Worm (Caenorhabditis elegans) whole organism, L3 larva: ENCODE results near the gene F23H12.7.

ENCODE experiments used
- R02D3.7 ChIP-seq: fragments of 150-350 bp; optimal IDR thresholded peaks from 2 replicates; lab custom pipeline; 2014; ENCODE audit warnings: missing biosample characterization, missing genetic modification characterization
- ZK546.5 ChIP-seq: sonication (generic microtip); optimal IDR thresholded peaks from 2 replicates; lab custom pipeline; 2017; ENCODE audit warnings: missing biosample characterization, missing genetic modification characterization
- aly-2 ChIP-seq: fragments of 150-350 bp; optimal IDR thresholded peaks from 2 replicates; lab custom pipeline; 2014; ENCODE audit warnings: missing biosample characterization, missing genetic modification characterization
- ama-1 ChIP-seq: fragments of 150-350 bp; optimal IDR thresholded peaks from 2 replicates; lab custom pipeline; 2018
- ceh-16 ChIP-seq: sonication (generic microtip); optimal IDR thresholded peaks from 2 replicates; lab custom pipeline; 2017; ENCODE audit warnings: missing biosample characterization, missing genetic modification characterization
- ceh-28 ChIP-seq: fragments of 150-350 bp; optimal IDR thresholded peaks from 2 replicates; lab custom pipeline; 2014; ENCODE audit warnings: missing biosample characterization, missing genetic modification reagents, missing genetic modification characterization
- ceh-9 ChIP-seq: sonication (generic microtip); optimal IDR thresholded peaks from 2 replicates; lab custom pipeline; 2018; ENCODE audit warnings: missing biosample characterization, missing genetic modification characterization
- daf-12 ChIP-seq: fragments of 150-350 bp; optimal IDR thresholded peaks from 2 replicates; lab custom pipeline; 2014; ENCODE audit warnings: missing biosample characterization, missing genetic modification reagents, missing genetic modification characterization
- egl-5 ChIP-seq: fragments of 150-350 bp; optimal IDR thresholded peaks from 2 replicates; lab custom pipeline; 2017; ENCODE audit warnings: missing biosample characterization, missing genetic modification reagents, missing genetic modification characterization, inconsistent platforms
- elt-1 ChIP-seq: fragments of 150-350 bp; optimal IDR thresholded peaks from 2 replicates; lab custom pipeline; 2014; ENCODE audit warnings: missing biosample characterization, missing genetic modification characterization
- elt-2 ChIP-seq: sonication (generic microtip); optimal IDR thresholded peaks from 2 replicates; lab custom pipeline; 2016; ENCODE audit warnings: missing genetic modification reagents, mild to moderate bottlenecking, missing genetic modification characterization, missing compliant biosample characterization
- eor-1 ChIP-seq, 2 experiments: fragments of 150-350 bp; optimal IDR thresholded peaks; 2 replicates each; lab custom pipeline; 2014 to 2018; ENCODE audit warnings: missing biosample characterization in 2 of 2, missing genetic modification characterization in 2 of 2
- fkh-10 ChIP-seq: sonication (generic microtip); optimal IDR thresholded peaks from 2 replicates; lab custom pipeline; 2017; ENCODE audit warnings: missing biosample characterization, missing genetic modification reagents, missing genetic modification characterization
- fkh-2 ChIP-seq: fragments of 150-350 bp; optimal IDR thresholded peaks from 2 replicates; lab custom pipeline; 2014; ENCODE audit warnings: missing biosample characterization, missing genetic modification reagents, missing genetic modification characterization
- fos-1 ChIP-seq: fragments of 150-350 bp; optimal IDR thresholded peaks from 2 replicates; lab custom pipeline; 2014; ENCODE audit warnings: missing biosample characterization, missing genetic modification characterization
- hmg-11 ChIP-seq: sonication (generic microtip); optimal IDR thresholded peaks from 2 replicates; lab custom pipeline; 2016; ENCODE audit warnings: missing genetic modification characterization, missing compliant biosample characterization
- jun-1 ChIP-seq: fragments of 150-350 bp; optimal IDR thresholded peaks from 2 replicates; lab custom pipeline; 2014; ENCODE audit warnings: missing biosample characterization, missing genetic modification reagents, missing genetic modification characterization
- lin-39 ChIP-seq: fragments of 150-350 bp; optimal IDR thresholded peaks from 2 replicates; lab custom pipeline; 2018; ENCODE audit warnings: missing biosample characterization, missing genetic modification reagents, missing genetic modification characterization
- lsy-12 ChIP-seq: sonication (generic microtip); optimal IDR thresholded peaks from 2 replicates; lab custom pipeline; 2016; ENCODE audit warnings: mild to moderate bottlenecking, missing genetic modification characterization, missing compliant biosample characterization
- mdl-1 ChIP-seq: fragments of 150-350 bp; optimal IDR thresholded peaks from 2 replicates; lab custom pipeline; 2014; ENCODE audit warnings: missing biosample characterization, missing genetic modification characterization
- mml-1 ChIP-seq: fragments of 150-350 bp; sonication (generic microtip); optimal IDR thresholded peaks from 3 replicates; lab custom pipeline; 2014; ENCODE audit warnings: missing biosample characterization, missing genetic modification characterization
- nfya-1 ChIP-seq: sonication (generic microtip); optimal IDR thresholded peaks from 2 replicates; lab custom pipeline; 2017; ENCODE audit warnings: missing genetic modification characterization, mild to moderate bottlenecking, missing compliant biosample characterization, antibody characterized with exemption, moderate library complexity; ENCODE audit not compliant: insufficient read depth
- nhr-11 ChIP-seq: fragments of 150-350 bp; optimal IDR thresholded peaks from 2 replicates; lab custom pipeline; 2014; ENCODE audit warnings: missing biosample characterization, missing genetic modification characterization
- nhr-23 ChIP-seq: fragments of 150-350 bp; optimal IDR thresholded peaks from 2 replicates; lab custom pipeline; 2014; ENCODE audit warnings: missing biosample characterization, missing genetic modification reagents, missing genetic modification characterization
- nhr-237 ChIP-seq: fragments of 150-350 bp; optimal IDR thresholded peaks from 2 replicates; lab custom pipeline; 2014; ENCODE audit warnings: missing biosample characterization, missing genetic modification characterization
- nhr-25 ChIP-seq: sonication (generic microtip); optimal IDR thresholded peaks from 2 replicates; lab custom pipeline; 2017; ENCODE audit warnings: missing biosample characterization, missing genetic modification characterization
- nhr-28 ChIP-seq: fragments of 150-350 bp; optimal IDR thresholded peaks from 2 replicates; lab custom pipeline; 2014; ENCODE audit warnings: missing biosample characterization, missing genetic modification characterization
- nhr-76 ChIP-seq: fragments of 150-350 bp; sonication (generic microtip); optimal IDR thresholded peaks from 5 replicates; lab custom pipeline; 2014; ENCODE audit warnings: missing biosample characterization, missing genetic modification characterization
- nhr-77 ChIP-seq: fragments of 150-350 bp; optimal IDR thresholded peaks from 2 replicates; lab custom pipeline; 2014; ENCODE audit warnings: missing biosample characterization, missing genetic modification characterization
- pha-4 ChIP-seq: fragments of 150-350 bp; optimal IDR thresholded peaks from 2 replicates; lab custom pipeline; 2014; ENCODE audit warnings: missing biosample characterization, missing genetic modification reagents, missing genetic modification characterization
- pqm-1 ChIP-seq: fragments of 150-350 bp; optimal IDR thresholded peaks from 2 replicates; lab custom pipeline; 2017; ENCODE audit warnings: missing biosample characterization, missing genetic modification characterization, inconsistent platforms
- sea-2 ChIP-seq: fragments of 150-350 bp; sonication (generic microtip); optimal IDR thresholded peaks from 4 replicates; lab custom pipeline; 2014; ENCODE audit warnings: missing biosample characterization, missing genetic modification reagents, missing genetic modification characterization
- skn-1 ChIP-seq: fragments of 150-350 bp; optimal IDR thresholded peaks from 2 replicates; lab custom pipeline; 2014; ENCODE audit warnings: missing biosample characterization, missing genetic modification characterization
- snpc-4 ChIP-seq: fragments of 150-350 bp; optimal IDR thresholded peaks from 2 replicates; lab custom pipeline; 2014; ENCODE audit warnings: missing biosample characterization, missing genetic modification characterization
- tbx-2 ChIP-seq: sonication (generic microtip); optimal IDR thresholded peaks from 2 replicates; lab custom pipeline; 2016; ENCODE audit warnings: mild to moderate bottlenecking, missing genetic modification characterization, missing compliant biosample characterization
- unc-39 ChIP-seq: sonication (generic microtip); optimal IDR thresholded peaks from 4 replicates; lab custom pipeline; 2017; ENCODE audit warnings: missing biosample characterization, missing genetic modification characterization
- unc-62 ChIP-seq: fragments of 150-350 bp; sonication (generic microtip); optimal IDR thresholded peaks from 4 replicates; lab custom pipeline; 2014; ENCODE audit warnings: missing biosample characterization, missing genetic modification reagents, missing genetic modification characterization
- ztf-11 ChIP-seq: fragments of 150-350 bp; optimal IDR thresholded peaks from 2 replicates; lab custom pipeline; 2014; ENCODE audit warnings: missing biosample characterization, missing genetic modification characterization

Gene F23H12.7

ce11 chrV:12377256-12377655 is 5.8 kb downstream of the F23H12.7 start, which contains the start of gene K01D12.1:
TSS of gene K01D12.1 (plus strand) at chrV:12377556.
- TF ChIP-seq elt-1 (tag; lab: Kevin White, UChicago) (no peak), unc-62 (GFP tag; lab: Kevin White, UChicago) (no peak), ceh-28 (no peak), fkh-10 (GFP tag; lab: Kevin White, UChicago) (no peak), ZK546.5 (tag; lab: Kevin White, UChicago) (no peak), nhr-76 (tag; lab: Kevin White, UChicago) (no peak), nfya-1 (tag; lab: Kevin White, UChicago) (no peak), skn-1 (tag; lab: Kevin White, UChicago) (no peak), nhr-28 (no peak), ceh-16 (tag; lab: Kevin White, UChicago) (no peak)

- TF ChIP-seq nhr-23 (no peak), hmg-11 (tag; lab: Kevin White, UChicago) (no peak), fkh-10 (GFP tag; lab: Kevin White, UChicago) (no peak), ztf-11 (tag; lab: Kevin White, UChicago) (no peak), ama-1 (lab: Kevin White, UChicago) (no peak), lin-39 (no peak), nhr-25 (tag; lab: Kevin White, UChicago) (no peak), elt-2 (tag; lab: Kevin White, UChicago) (no peak), mdl-1 (tag; lab: Kevin White, UChicago) (no peak), mml-1 (tag; lab: Kevin White, UChicago) (no peak), pha-4 (tag; lab: Kevin White, UChicago) (no peak), egl-5 (tag; lab: Kevin White, UChicago) (no peak), jun-1 (tag; lab: Kevin White, UChicago) (no peak), ceh-28 (no peak), fkh-2 (no peak), unc-62 (GFP tag; lab: Kevin White, UChicago) (no peak), ceh-9 (no peak)
Observed at ce11 chrV:12386154-12386553, 14.7 kb downstream of the F23H12.7 start, which contains the start of gene K01D12.15. TSS of gene K01D12.15 (plus strand) at chrV:12386454.

ce11 chrV:12395699-12396098 is 24.2 kb downstream of the F23H12.7 start, which contains the start of gene twk-14:
TSS of gene twk-14 (minus strand) at chrV:12395706.
- TF ChIP-seq nhr-76 (tag; lab: Kevin White, UChicago) (no peak), mdl-1 (tag; lab: Kevin White, UChicago) (no peak), elt-1 (tag; lab: Kevin White, UChicago) (no peak), lsy-12 (no peak), egl-5 (tag; lab: Kevin White, UChicago) (no peak), unc-39 (no peak), ztf-11 (tag; lab: Kevin White, UChicago) (no peak), snpc-4 (tag; lab: Kevin White, UChicago) (no peak), R02D3.7 (tag; lab: Kevin White, UChicago) (no peak), pha-4 (tag; lab: Kevin White, UChicago) (no peak), fkh-10 (GFP tag; lab: Kevin White, UChicago) (no peak), ama-1 (lab: Kevin White, UChicago) (no peak), hmg-11 (tag; lab: Kevin White, UChicago) (no peak), jun-1 (tag; lab: Kevin White, UChicago) (no peak), nhr-11 (no peak), nhr-77 (no peak), nhr-23 (no peak), elt-2 (tag; lab: Kevin White, UChicago) (no peak), pqm-1 (tag; lab: Kevin White, UChicago) (no peak), nhr-237 (tag; lab: Kevin White, UChicago) (no peak)

ce11 chrV:12397545-12397944 is 26.1 kb downstream of the F23H12.7 start, which contains the start of gene K01D12.5:
TSS of gene K01D12.5 (plus strand) at chrV:12397845.
- TF ChIP-seq ZK546.5 (tag; lab: Kevin White, UChicago): no peak
- TF ChIP-seq sea-2: no peak
- no peak for TF ChIP-seq tbx-2 (tag; lab: Kevin White, UChicago)
- no peak for TF ChIP-seq nhr-76 (tag; lab: Kevin White, UChicago)
- no peak for TF ChIP-seq ceh-9
- no peak for TF ChIP-seq daf-12 (tag; lab: Kevin White, UChicago)
- TF ChIP-seq elt-2 (tag; lab: Kevin White, UChicago): no peak
- no peak for TF ChIP-seq skn-1 (tag; lab: Kevin White, UChicago)
- no peak for TF ChIP-seq ceh-28
- TF ChIP-seq mdl-1 (tag; lab: Kevin White, UChicago): no peak
- no peak for TF ChIP-seq aly-2 (tag; lab: Kevin White, UChicago)
- TF ChIP-seq ceh-16 (tag; lab: Kevin White, UChicago): no peak
- TF ChIP-seq snpc-4 (tag; lab: Kevin White, UChicago): no peak
- TF ChIP-seq eor-1 (tag; optimal IDR thresholded peaks at IDR 0.05; lab: Kevin White, UChicago): no peak
- TF ChIP-seq fos-1: no peak
